Worm (Caenorhabditis elegans) whole organism, early embryonic: ENCODE results near the gene C28D4.18.

Experiments used
- ama-1 ChIP-seq: fragments of 150-350 bp; optimal IDR thresholded peaks from 2 replicates; lab custom pipeline; 2014
- ceh-13 ChIP-seq: fragments of 200-800 bp; sonication (Bioruptor generic); optimal IDR thresholded peaks from 2 replicates; lab custom pipeline; 2018; ENCODE audit warnings: mild to moderate bottlenecking, missing genetic modification characterization, missing compliant biosample characterization
- flt-1 ChIP-seq: fragments of 200-800 bp; sonication (Bioruptor generic); IDR thresholded peaks from 2 replicates; pipeline ENCODE4 v1.3.6; 2022; ENCODE audit warnings: missing genetic modification characterization, missing compliant biosample characterization
- hmbx-1 ChIP-seq: sonication (generic microtip); optimal IDR thresholded peaks from 2 replicates; lab custom pipeline; 2016; ENCODE audit warnings: mild to moderate bottlenecking, missing genetic modification characterization, missing compliant biosample characterization
- hmg-4 ChIP-seq: fragments of 200-800 bp; sonication (Bioruptor generic); optimal IDR thresholded peaks from 2 replicates; lab custom pipeline; 2018; ENCODE audit warnings: mild to moderate bottlenecking, missing genetic modification characterization, missing compliant biosample characterization
- pes-1 ChIP-seq: fragments of 200-800 bp; sonication (Bioruptor generic); IDR thresholded peaks from 2 replicates; pipeline ENCODE4 v1.3.6; 2022; ENCODE audit warnings: missing genetic modification reagents, missing genetic modification characterization, missing compliant biosample characterization
- sea-1 ChIP-seq: fragments of 200-800 bp; sonication (Bioruptor generic); conservative IDR thresholded peaks from 2 replicates; pipeline ENCODE4 v1.3.6; 2022; ENCODE audit warnings: missing genetic modification characterization, missing compliant biosample characterization
- tbx-11 ChIP-seq: fragments of 200-800 bp; sonication (Bioruptor generic); IDR thresholded peaks from 2 replicates; pipeline ENCODE4 v1.3.6; 2022; ENCODE audit warnings: missing genetic modification characterization, missing compliant biosample characterization
- tbx-37 ChIP-seq: fragments of 200-800 bp; sonication (Bioruptor generic); conservative IDR thresholded peaks from 2 replicates; pipeline ENCODE4 v1.3.6; 2022; ENCODE audit warnings: missing genetic modification reagents, missing genetic modification characterization, missing compliant biosample characterization
- tra-4 ChIP-seq: sonication (generic microtip); optimal IDR thresholded peaks from 2 replicates; lab custom pipeline; 2017; ENCODE audit warnings: missing genetic modification characterization, missing compliant biosample characterization

ce11 chrIV:9756647-9757424 lies 31.8 kb downstream of the C28D4.18 start:
- TF ChIP-seq sea-1 (GFP tag; lab: Robert Waterston, UW) (no peak), tbx-11 (GFP tag; lab: Robert Waterston, UW) (no peak), hmbx-1 (tag; lab: Kevin White, UChicago) (no peak), tbx-37 (GFP tag; lab: Robert Waterston, UW) (no peak), hmg-4 (no peak), tra-4 (no peak), flt-1 (no peak), ceh-13 (GFP tag; lab: Kevin White, UChicago) (no peak), ama-1 (lab: Kevin White, UChicago) (no peak), pes-1 (GFP tag; lab: Robert Waterston, UW) (no peak)
